Worm (Caenorhabditis elegans): Measurements from ENCODE around the gene spat-2.
A peak's percentile ranks its signal among the peaks of the same experiment; 100 is the strongest.
"Not testable (repeated sequence)": the region's sequence is repeated elsewhere in the genome, so short reads cannot be mapped to it uniquely, and the experiment has no call there.

Gene spat-2

ce11 chrIII:11010597-11010996 lies 26.1 kb upstream of the spat-2 start:
- TF ChIP-seq cog-1 (tag; optimal IDR thresholded peaks at IDR 0.05) (no peak), T22C8.4 (GFP tag; IDR thresholded peaks at IDR 0.05) (no peak), klf-2 (GFP tag; conservative IDR thresholded peaks at IDR 0.05) (no peak), tab-1 (GFP tag; IDR thresholded peaks at IDR 0.05) (no peak), ztf-29 (GFP tag; IDR thresholded peaks at IDR 0.05) (no peak), ref-1 (GFP tag; conservative IDR thresholded peaks at IDR 0.05) (no peak), ztf-23 (GFP tag; IDR thresholded peaks at IDR 0.05) (no peak)

DNA sequence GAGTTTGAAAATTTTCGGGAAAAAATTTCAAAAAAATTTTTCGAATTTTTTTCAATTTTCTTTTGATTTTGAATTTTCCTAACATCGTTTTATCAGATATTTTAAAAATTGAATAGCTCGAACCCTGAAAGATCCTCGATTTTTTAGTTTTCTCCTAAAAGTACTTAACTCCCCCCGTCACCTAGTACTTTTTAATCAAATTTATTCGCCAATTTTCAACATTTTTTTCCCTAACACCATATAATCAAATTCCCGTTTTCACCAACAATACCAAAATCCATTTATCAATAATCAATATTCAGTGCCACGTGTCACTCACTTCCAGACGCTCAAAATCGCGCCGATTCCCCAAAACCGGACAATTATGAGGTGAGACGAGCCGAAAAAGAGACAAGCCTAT lies 24.5 kb upstream of the spat-2 start, which contains the start of gene kvs-4:
Gene kvs-4 (plus strand): TSS at position 301 of the 400 bp plus-strand sequence.
- no peak for TF ChIP-seq klf-2 (GFP tag; conservative IDR thresholded peaks at IDR 0.05)
- no peak for TF ChIP-seq tab-1 (GFP tag; IDR thresholded peaks at IDR 0.05)

ce11 chrIII:11022278-11022677 lies 14.5 kb upstream of the spat-2 start:
- TF ChIP-seq cog-1 (tag; optimal IDR thresholded peaks at IDR 0.05) (no peak), ztf-23 (GFP tag; IDR thresholded peaks at IDR 0.05) (no peak), flt-1 (GFP tag; IDR thresholded peaks at IDR 0.05) (no peak), med-1 (GFP tag; optimal IDR thresholded peaks at IDR 0.05; ENCODE audit: insufficient read depth) (no peak), klf-2 (GFP tag; conservative IDR thresholded peaks at IDR 0.05) (no peak), T22C8.4 (GFP tag; IDR thresholded peaks at IDR 0.05) (no peak), ref-1 (GFP tag; conservative IDR thresholded peaks at IDR 0.05) (no peak)

DNA sequence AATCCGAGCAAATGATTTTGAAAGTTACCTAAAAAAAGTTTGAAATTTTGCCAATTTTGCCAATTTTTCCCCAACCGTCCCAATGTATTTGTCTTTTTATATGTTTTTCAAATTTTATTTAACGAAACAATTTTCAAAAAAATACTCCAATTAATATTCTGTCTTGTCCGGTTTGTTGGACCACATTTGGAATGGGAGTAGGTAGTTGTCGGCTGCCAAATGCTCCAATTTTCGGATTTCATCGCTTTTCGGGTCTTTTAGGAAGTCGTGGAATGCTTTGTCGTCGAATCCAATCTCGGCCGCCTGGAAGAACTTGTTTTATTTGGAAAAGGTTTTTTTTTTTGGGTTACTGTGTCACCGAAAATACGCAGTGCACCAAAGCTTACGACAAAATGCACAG lies 11.6 kb upstream of the spat-2 start:
- TF ChIP-seq ztf-29 (GFP tag; IDR thresholded peaks at IDR 0.05) (no peak), ztf-23 (GFP tag; IDR thresholded peaks at IDR 0.05) (no peak), tab-1 (GFP tag; IDR thresholded peaks at IDR 0.05) (no peak), med-1 (GFP tag; optimal IDR thresholded peaks at IDR 0.05; ENCODE audit: insufficient read depth) (no peak), flt-1 (GFP tag; IDR thresholded peaks at IDR 0.05) (no peak), klf-2 (GFP tag; conservative IDR thresholded peaks at IDR 0.05) (no peak), ref-1 (GFP tag; conservative IDR thresholded peaks at IDR 0.05) (no peak), cog-1 (tag; optimal IDR thresholded peaks at IDR 0.05) (no peak), T22C8.4 (GFP tag; IDR thresholded peaks at IDR 0.05) (no peak)

- TF ChIP-seq med-1 (GFP tag; optimal IDR thresholded peaks at IDR 0.05; ENCODE audit: insufficient read depth), result no peak
- TF ChIP-seq ztf-29 (GFP tag; IDR thresholded peaks at IDR 0.05), result no peak
- TF ChIP-seq cog-1 (tag; optimal IDR thresholded peaks at IDR 0.05), result no peak
- TF ChIP-seq tab-1 (GFP tag; IDR thresholded peaks at IDR 0.05), result no peak
These were observed 10.2 kb upstream of the spat-2 start, which contains the start of gene Y48A6B.7 for ce11 chrIII:11026516-11027048. Gene Y48A6B.7 (minus strand): TSS chrIII:11026566.

DNA sequence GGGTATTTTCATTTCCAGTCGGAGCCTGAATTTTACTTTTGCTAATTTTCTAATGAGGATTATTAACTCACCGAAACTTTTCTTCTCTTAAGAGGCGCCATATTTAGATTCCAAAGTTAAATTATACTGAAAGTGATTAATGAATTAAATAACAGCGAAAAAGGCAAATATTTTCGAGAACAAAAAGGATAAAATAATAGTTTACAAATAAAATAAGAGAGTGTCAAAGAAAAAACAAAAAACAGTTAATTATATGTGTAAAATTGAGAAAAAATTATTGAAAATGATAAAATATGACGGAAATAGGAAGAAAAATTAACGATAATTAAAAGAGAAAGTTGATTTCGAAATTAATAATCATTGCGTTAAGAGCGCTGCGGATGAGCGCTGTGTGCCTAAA lies 7.4 kb upstream of the spat-2 start, which contains the start of gene Y48A6B.8:
Gene Y48A6B.8 (minus strand): TSS at position 101 of the 400 bp plus-strand sequence.
- TF ChIP-seq tab-1 (GFP tag; IDR thresholded peaks at IDR 0.05); ztf-23 (GFP tag; IDR thresholded peaks at IDR 0.05); cog-1 (tag; optimal IDR thresholded peaks at IDR 0.05): not testable (repeated sequence)

ce11 chrIII:11031309-11031708 lies 5.4 kb upstream of the spat-2 start, which contains the start of gene Y48A6B.14:
Gene Y48A6B.14 (plus strand): TSS chrIII:11031609.
- TF ChIP-seq ztf-29 (GFP tag; IDR thresholded peaks at IDR 0.05) (no peak), flt-1 (GFP tag; IDR thresholded peaks at IDR 0.05) (no peak), ref-1 (GFP tag; conservative IDR thresholded peaks at IDR 0.05) (no peak), ztf-23 (GFP tag; IDR thresholded peaks at IDR 0.05) (no peak), med-1 (GFP tag; optimal IDR thresholded peaks at IDR 0.05; ENCODE audit: insufficient read depth) (no peak), klf-2 (GFP tag; conservative IDR thresholded peaks at IDR 0.05) (no peak), cog-1 (tag; optimal IDR thresholded peaks at IDR 0.05) (no peak), tab-1 (GFP tag; IDR thresholded peaks at IDR 0.05) (no peak), T22C8.4 (GFP tag; IDR thresholded peaks at IDR 0.05) (no peak)

- no peak for TF ChIP-seq T22C8.4 (GFP tag; IDR thresholded peaks at IDR 0.05)
- no peak for TF ChIP-seq ztf-29 (GFP tag; IDR thresholded peaks at IDR 0.05)
- no peak for TF ChIP-seq tab-1 (GFP tag; IDR thresholded peaks at IDR 0.05)
- no peak for TF ChIP-seq flt-1 (GFP tag; IDR thresholded peaks at IDR 0.05)
- TF ChIP-seq ztf-23 (GFP tag; IDR thresholded peaks at IDR 0.05), result no peak
- no peak for TF ChIP-seq med-1 (GFP tag; optimal IDR thresholded peaks at IDR 0.05; ENCODE audit: insufficient read depth)
- no peak for TF ChIP-seq cog-1 (tag; optimal IDR thresholded peaks at IDR 0.05)
- no peak for TF ChIP-seq ref-1 (GFP tag; conservative IDR thresholded peaks at IDR 0.05)
- no peak for TF ChIP-seq klf-2 (GFP tag; conservative IDR thresholded peaks at IDR 0.05)
These were observed 3.9 kb upstream of the spat-2 start, which contains the start of gene Y48A6B.9 for ce11 chrIII:11032872-11033271. Gene Y48A6B.9 (plus strand): TSS chrIII:11033172.

ce11 chrIII:11036132-11036531 lies 608 bp upstream of the spat-2 start:
- peak; percentile 72 for TF ChIP-seq flt-1 (GFP tag; IDR thresholded peaks at IDR 0.05)
- TF ChIP-seq cog-1 (tag; optimal IDR thresholded peaks at IDR 0.05), result no peak
- TF ChIP-seq med-1 (GFP tag; optimal IDR thresholded peaks at IDR 0.05; ENCODE audit: insufficient read depth), result no peak
- TF ChIP-seq ref-1 (GFP tag; conservative IDR thresholded peaks at IDR 0.05), result no peak
- no peak for TF ChIP-seq T22C8.4 (GFP tag; IDR thresholded peaks at IDR 0.05)
- peak; percentile 58; the same call in 1 of the 2 replicates for TF ChIP-seq ztf-23 (GFP tag; IDR thresholded peaks at IDR 0.05)

ce11 chrIII:11039250-11039649 lies 2.5 kb downstream of the spat-2 start:
- TF ChIP-seq med-1 (GFP tag; optimal IDR thresholded peaks at IDR 0.05; ENCODE audit: insufficient read depth) (no peak), ztf-23 (GFP tag; IDR thresholded peaks at IDR 0.05) (no peak), tab-1 (GFP tag; IDR thresholded peaks at IDR 0.05) (no peak), ref-1 (GFP tag; conservative IDR thresholded peaks at IDR 0.05) (no peak), ztf-29 (GFP tag; IDR thresholded peaks at IDR 0.05) (no peak), T22C8.4 (GFP tag; IDR thresholded peaks at IDR 0.05) (no peak), klf-2 (GFP tag; conservative IDR thresholded peaks at IDR 0.05) (no peak), flt-1 (GFP tag; IDR thresholded peaks at IDR 0.05) (no peak), cog-1 (tag; optimal IDR thresholded peaks at IDR 0.05) (no peak)
